Worm (Caenorhabditis elegans) whole organism, L1 larva: ENCODE data around the gene ZK84.4.

Experiments
- dsc-1 ChIP-seq: sonication (generic microtip); optimal IDR thresholded peaks from 2 replicates; lab custom pipeline; 2016; ENCODE audit warnings: mild to moderate bottlenecking, missing genetic modification characterization, missing compliant biosample characterization
- ets-5 ChIP-seq: fragments of 200-800 bp; sonication (Bioruptor generic); IDR thresholded peaks from 2 replicates; pipeline ENCODE4 v1.3.6; 2022; ENCODE audit warnings: missing genetic modification characterization, missing compliant biosample characterization
- fkh-8 ChIP-seq: sonication (generic microtip); optimal IDR thresholded peaks from 2 replicates; lab custom pipeline; 2016; ENCODE audit warnings: mild to moderate bottlenecking, missing genetic modification characterization, missing compliant biosample characterization
- lin-13 ChIP-seq: fragments of 150-350 bp; optimal IDR thresholded peaks from 2 replicates; lab custom pipeline; 2014; ENCODE audit warnings: missing biosample characterization, missing genetic modification reagents, missing genetic modification characterization
- lin-14 ChIP-seq: fragments of 200-800 bp; sonication (Bioruptor generic); optimal IDR thresholded peaks from 2 replicates; lab custom pipeline; 2018; ENCODE audit warnings: mild to moderate bottlenecking, missing genetic modification characterization, moderate library complexity, missing compliant biosample characterization
- mef-2 ChIP-seq: fragments of 150-350 bp; optimal IDR thresholded peaks from 2 replicates; lab custom pipeline; 2014; ENCODE audit warnings: missing biosample characterization, missing genetic modification characterization
- nhr-47 ChIP-seq: sonication (generic microtip); optimal IDR thresholded peaks from 2 replicates; lab custom pipeline; 2016; ENCODE audit warnings: mild to moderate bottlenecking, missing genetic modification characterization, moderate library complexity, missing compliant biosample characterization
- nhr-71 ChIP-seq: sonication (generic microtip); optimal IDR thresholded peaks from 2 replicates; lab custom pipeline; 2016; ENCODE audit warnings: mild to moderate bottlenecking, missing genetic modification characterization, moderate library complexity, missing compliant biosample characterization
- pqm-1 ChIP-seq: sonication (generic microtip); optimal IDR thresholded peaks from 3 replicates; lab custom pipeline; 2017; ENCODE audit warnings: missing biosample characterization, missing genetic modification characterization
- sox-4 ChIP-seq: sonication (generic microtip); optimal IDR thresholded peaks from 2 replicates; lab custom pipeline; 2016; ENCODE audit warnings: missing genetic modification characterization, missing compliant biosample characterization
- sup-37 ChIP-seq: fragments of 200-800 bp; sonication (Bioruptor generic); optimal IDR thresholded peaks from 2 replicates; lab custom pipeline; 2018; ENCODE audit warnings: mild to moderate bottlenecking, missing genetic modification characterization, missing compliant biosample characterization

The ZK84.4 gene

ce11 chrII:5959575-5960119 lies 49.1 kb downstream of the ZK84.4 start:
- TF ChIP-seq lin-13 (GFP tag; lab: Kevin White, UChicago) (no peak), sup-37 (GFP tag; lab: Kevin White, UChicago) (no peak), mef-2 (no peak), dsc-1 (tag; lab: Kevin White, UChicago) (peak; percentile 17), fkh-8 (tag; lab: Kevin White, UChicago) (peak; percentile 67), sox-4 (tag; lab: Kevin White, UChicago) (peak; percentile 78), lin-14 (GFP tag; lab: Kevin White, UChicago) (peak; percentile 14), pqm-1 (tag; lab: Kevin White, UChicago) (no peak), nhr-47 (peak; percentile 62), ets-5 (GFP tag; lab: Robert Waterston, UW) (no peak), nhr-71 (tag; lab: Kevin White, UChicago) (peak; percentile 66)
